Worm (Caenorhabditis elegans): ENCODE data around the gene T04F3.5.

Gene T04F3.5

DNA sequence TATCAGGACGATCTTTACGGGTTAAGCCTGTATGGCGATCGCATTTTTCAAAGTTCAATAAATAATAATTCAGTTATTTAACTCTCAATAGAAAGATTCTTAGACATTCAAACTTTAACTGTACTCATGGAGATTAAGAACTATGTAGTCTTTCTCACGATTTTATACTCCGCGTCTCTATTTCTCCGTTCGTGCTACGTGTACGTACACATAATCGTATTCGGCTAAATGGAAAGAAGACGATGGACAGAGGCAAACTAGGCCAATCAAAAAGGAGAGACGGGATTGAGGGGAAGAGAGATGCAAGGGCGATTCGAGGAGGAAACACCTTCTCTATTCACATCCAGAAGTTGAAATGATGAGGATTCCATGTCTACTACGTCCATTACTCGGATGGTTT lies 12.9 kb downstream of the T04F3.5 start, which contains the start of gene bus-18:
TSS of gene bus-18 (plus strand) at position 301 of the 400 bp plus-strand sequence.
- TF ChIP-seq skn-1 (tag; optimal IDR thresholded peaks at IDR 0.05): no peak
- TF ChIP-seq vab-7 (GFP tag; IDR thresholded peaks at IDR 0.05): no peak
- no peak for TF ChIP-seq nhr-25 (tag; optimal IDR thresholded peaks at IDR 0.05; ENCODE audit: borderline replicate concordance, insufficient read depth)
- no peak for TF ChIP-seq dmd-9 (GFP tag; IDR thresholded peaks at IDR 0.05)
- no peak for TF ChIP-seq pha-4 (GFP tag; IDR thresholded peaks at IDR 0.05)
- TF ChIP-seq pha-4 (tag; optimal IDR thresholded peaks at IDR 0.05): no peak
- TF ChIP-seq lin-1 (GFP tag; IDR thresholded peaks at IDR 0.05): no peak
- no peak for TF ChIP-seq nhr-237 (tag; optimal IDR thresholded peaks at IDR 0.05)
- TF ChIP-seq R02D3.7 (tag; optimal IDR thresholded peaks at IDR 0.05): no peak
- TF ChIP-seq jun-1 (tag; optimal IDR thresholded peaks at IDR 0.05): no peak
- TF ChIP-seq arid-1 (GFP tag; conservative IDR thresholded peaks at IDR 0.05): no peak
- TF ChIP-seq hif-1 (tag; optimal IDR thresholded peaks at IDR 0.05): no peak
- TF ChIP-seq nhr-41 (GFP tag; IDR thresholded peaks at IDR 0.05): no peak
- no peak for TF ChIP-seq lin-13 (GFP tag; optimal IDR thresholded peaks at IDR 0.05)
- TF ChIP-seq duxl-1 (tag; optimal IDR thresholded peaks at IDR 0.05; ENCODE audit: poor library complexity): no peak
- TF ChIP-seq rbr-2 (tag; optimal IDR thresholded peaks at IDR 0.05): no peak
- no peak for TF ChIP-seq ctbp-1 (GFP tag; IDR thresholded peaks at IDR 0.05)

ce11 chrV:11773934-11774333 lies 13.5 kb downstream of the T04F3.5 start:
- peak; percentile 34 for TF ChIP-seq nhr-28 (tag; optimal IDR thresholded peaks at IDR 0.05)
- TF ChIP-seq lsy-2 (tag; optimal IDR thresholded peaks at IDR 0.05): peak in 1 of 2 experiments; percentile 17
- TF ChIP-seq lin-1 (GFP tag; IDR thresholded peaks at IDR 0.05): no peak
- TF ChIP-seq hlh-11 (tag; optimal IDR thresholded peaks at IDR 0.05): peak; percentile 5
- no peak for TF ChIP-seq nhr-237 (tag; optimal IDR thresholded peaks at IDR 0.05)
- peak; percentile 57 for TF ChIP-seq dve-1 (tag; optimal IDR thresholded peaks at IDR 0.05; ENCODE audit: insufficient read depth)
- TF ChIP-seq ztf-7 (tag; optimal IDR thresholded peaks at IDR 0.05): no peak
- TF ChIP-seq F49E8.2 (tag; optimal IDR thresholded peaks at IDR 0.05; ENCODE audit: borderline replicate concordance): no peak
- TF ChIP-seq hlh-30 (tag; optimal IDR thresholded peaks at IDR 0.05; ENCODE audit: insufficient read depth): no peak
- TF ChIP-seq unc-62 (GFP tag; optimal IDR thresholded peaks at IDR 0.05 in 1 of 2): peak in 1 of 2 experiments; percentile 92
- TF ChIP-seq unc-62 (tag; optimal IDR thresholded peaks at IDR 0.05): no peak

DNA sequence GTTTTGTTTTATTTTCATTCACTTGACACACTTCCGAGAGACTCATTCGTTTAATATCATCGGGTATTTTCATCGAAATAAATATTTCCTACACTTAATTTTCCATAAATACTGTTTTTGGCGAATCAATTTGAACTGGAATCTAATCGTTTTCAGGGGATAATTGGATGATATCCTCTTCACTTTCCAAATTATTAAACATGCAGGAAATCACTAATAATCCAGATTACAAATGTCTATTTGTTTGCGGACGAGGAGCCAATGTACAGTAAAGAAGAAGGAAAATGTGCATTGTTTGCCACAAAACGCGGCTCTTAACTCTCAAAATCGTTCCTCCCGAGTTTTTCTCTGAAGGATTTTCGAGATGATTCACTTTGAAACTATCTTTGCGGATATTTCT lies 16.1 kb downstream of the T04F3.5 start, which contains the start of gene F55A11.6:
TSS of gene F55A11.6 (plus strand) at position 301 of the 400 bp plus-strand sequence.
- TF ChIP-seq F44E2.7 (GFP tag; IDR thresholded peaks at IDR 0.05) (no peak), ceh-28 (tag; optimal IDR thresholded peaks at IDR 0.05) (no peak), dpl-1 (GFP tag; optimal IDR thresholded peaks at IDR 0.05) (no peak), hif-1 (tag; optimal IDR thresholded peaks at IDR 0.05) (no peak), dve-1 (tag; optimal IDR thresholded peaks at IDR 0.05; ENCODE audit: insufficient read depth) (no peak), ceh-32 (tag; optimal IDR thresholded peaks at IDR 0.05; ENCODE audit: poor library complexity) (no peak), zag-1 (tag; optimal IDR thresholded peaks at IDR 0.05) (no peak)

DNA sequence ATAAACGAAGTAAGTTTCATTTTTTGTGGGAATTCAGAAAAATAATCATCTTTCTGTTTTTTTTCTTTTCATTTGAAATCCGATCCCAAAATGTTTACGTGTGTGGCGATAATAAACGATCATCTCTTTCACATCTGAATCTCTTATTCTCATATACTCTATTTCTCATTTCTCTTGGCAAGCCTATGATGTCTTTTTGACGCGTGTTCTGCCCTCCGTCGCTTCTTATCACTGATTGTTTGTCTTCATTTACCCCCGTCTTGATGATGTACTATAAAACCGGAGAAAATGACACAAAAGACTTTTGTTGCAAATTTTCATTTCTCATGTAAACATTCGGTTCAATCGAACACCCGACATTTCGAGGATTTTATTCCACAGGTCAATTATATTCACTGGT lies 17.4 kb downstream of the T04F3.5 start:
- TF ChIP-seq unc-130 (GFP tag; optimal IDR thresholded peaks at IDR 0.05) (no peak), nhr-41 (GFP tag; IDR thresholded peaks at IDR 0.05) (no peak), ceh-28 (tag; optimal IDR thresholded peaks at IDR 0.05) (no peak), jun-1 (tag; optimal IDR thresholded peaks at IDR 0.05) (no peak), nhr-28 (tag; optimal IDR thresholded peaks at IDR 0.05) (peak; percentile 71), mep-1 (tag; optimal IDR thresholded peaks at IDR 0.05) (peak; percentile 44), nhr-76 (tag; optimal IDR thresholded peaks at IDR 0.05) (no peak), lin-29 (GFP tag; IDR thresholded peaks at IDR 0.05) (no peak), dmd-9 (GFP tag; IDR thresholded peaks at IDR 0.05) (no peak), ceh-20 (GFP tag; IDR thresholded peaks at IDR 0.05) (no peak), ztf-7 (tag; optimal IDR thresholded peaks at IDR 0.05) (no peak), lsy-2 (tag; optimal IDR thresholded peaks at IDR 0.05) (peak in 1 of 2 experiments; percentile 30), ceh-62 (tag; optimal IDR thresholded peaks at IDR 0.05) (no peak), daf-19 (GFP tag; conservative IDR thresholded peaks at IDR 0.05) (no peak), zag-1 (tag; optimal IDR thresholded peaks at IDR 0.05) (no peak), spr-3 (GFP tag; optimal IDR thresholded peaks at IDR 0.05) (no peak), ces-1 (GFP tag; optimal IDR thresholded peaks at IDR 0.05) (no peak), ZK337.2 (GFP tag; IDR thresholded peaks at IDR 0.05) (no peak), php-3 (GFP tag; IDR thresholded peaks at IDR 0.05) (no peak), saeg-2 (GFP tag; IDR thresholded peaks at IDR 0.05) (no peak), ceh-82 (tag; optimal IDR thresholded peaks at IDR 0.05) (no peak), zfp-2 (tag; optimal IDR thresholded peaks at IDR 0.05) (no peak), mdt-29 (GFP tag; IDR thresholded peaks at IDR 0.05) (no peak)
